Worm (Caenorhabditis elegans) whole organism, L2 larva: Measurements from ENCODE around the gene ZK1236.1.

Experiments used
- ama-1 ChIP-seq: fragments of 150-350 bp; optimal IDR thresholded peaks from 2 replicates; lab custom pipeline; 2018; ENCODE audit warnings: inconsistent platforms
- ceh-82 ChIP-seq: fragments of 150-350 bp; optimal IDR thresholded peaks from 2 replicates; lab custom pipeline; 2014; ENCODE audit warnings: missing biosample characterization, missing genetic modification characterization
- nhr-237 ChIP-seq: fragments of 150-350 bp; optimal IDR thresholded peaks from 2 replicates; lab custom pipeline; 2014; ENCODE audit warnings: missing biosample characterization, missing genetic modification characterization
- snpc-4 ChIP-seq: fragments of 150-350 bp; optimal IDR thresholded peaks from 2 replicates; lab custom pipeline; 2014; ENCODE audit warnings: missing biosample characterization, missing genetic modification characterization
- unc-62 ChIP-seq: fragments of 150-350 bp; optimal IDR thresholded peaks from 2 replicates; lab custom pipeline; 2014; ENCODE audit warnings: missing biosample characterization, missing genetic modification reagents, missing genetic modification characterization
- ztf-11 ChIP-seq: sonication (generic microtip); optimal IDR thresholded peaks from 2 replicates; lab custom pipeline; 2017; ENCODE audit warnings: missing biosample characterization, missing genetic modification characterization

ce11 chrIII:8437763-8438414 is 8.8 kb downstream of the ZK1236.1 start:
- TF ChIP-seq ama-1 (lab: Kevin White, UChicago) (no peak), ztf-11 (tag; lab: Kevin White, UChicago) (no peak), snpc-4 (no peak), ceh-82 (tag; lab: Kevin White, UChicago) (no peak), unc-62 (GFP tag; lab: Kevin White, UChicago) (no peak), nhr-237 (tag; lab: Kevin White, UChicago) (no peak)
